Fruit fly (Drosophila melanogaster): Measurements from ENCODE around the gene OdsH.

The OdsH gene

DNA sequence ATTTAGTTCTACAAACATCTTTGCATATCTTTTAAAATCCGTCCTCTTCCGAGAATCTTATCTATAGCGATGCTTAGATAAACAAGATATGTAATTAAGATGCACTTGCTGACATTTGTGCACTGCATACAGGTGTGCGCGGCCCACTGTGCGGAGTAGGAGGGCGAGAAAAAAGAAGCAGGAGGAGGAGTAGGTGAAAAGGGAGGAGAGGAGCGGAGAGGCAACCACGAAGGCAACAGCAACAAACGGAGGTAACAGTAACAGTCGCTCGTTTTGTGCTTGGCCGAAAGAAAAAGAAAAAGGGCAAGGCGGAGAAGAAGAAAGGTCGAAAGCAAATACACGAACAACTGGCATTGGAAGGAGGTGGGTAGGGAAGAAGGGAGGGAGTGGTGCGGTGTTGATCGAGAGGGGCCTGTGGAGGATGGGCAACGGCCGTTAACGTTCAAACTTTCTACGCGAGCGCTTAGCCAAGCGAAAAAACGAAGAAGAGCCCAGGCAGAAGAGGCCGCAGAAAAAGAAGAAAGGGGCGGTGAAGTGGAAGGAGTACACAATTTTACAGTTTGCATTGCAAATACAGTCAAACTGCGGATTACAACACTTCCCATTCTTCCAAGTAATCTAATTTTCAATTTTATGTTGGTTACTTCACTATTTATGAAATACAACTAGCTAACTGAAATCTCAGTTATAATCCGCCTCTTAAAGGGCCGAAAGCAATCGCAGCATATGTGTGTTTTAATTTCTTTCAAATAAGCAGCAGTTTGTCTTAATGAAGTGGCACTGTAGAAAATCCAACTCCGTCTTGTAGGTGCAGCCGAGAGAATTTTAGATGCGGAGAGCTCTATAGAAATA is 41.6 kb downstream of the OdsH start:
- TF ChIP-seq woc (GFP tag; optimal IDR thresholded peaks at IDR 0.05): peak; percentile 43
- peak; percentile 52 for TF ChIP-seq fru (GFP tag; optimal IDR thresholded peaks at IDR 0.05)
- TF ChIP-seq psq (GFP tag; optimal IDR thresholded peaks at IDR 0.05): peak; percentile 97
- no peak for TF ChIP-seq ey (GFP tag; optimal IDR thresholded peaks at IDR 0.05)

dm6 chrX:17833986-17834385 is 43.2 kb downstream of the OdsH start:
- TF ChIP-seq OdsH (GFP tag; optimal IDR thresholded peaks at IDR 0.05) (no peak), HLH106 (tag; optimal IDR thresholded peaks at IDR 0.05) (no peak), Dif (GFP tag; optimal IDR thresholded peaks at IDR 0.05; ENCODE audit: partially characterized antibody) (peak; percentile 50), pan (optimal IDR thresholded peaks at IDR 0.05) (no peak), dl (GFP tag; optimal IDR thresholded peaks at IDR 0.05; ENCODE audit: insufficient read depth in 1 of 2, partially characterized antibody in 2 of 2) (peak; percentile 24 to 40), psq (GFP tag; optimal IDR thresholded peaks at IDR 0.05) (peak; percentile 73), Vsx2 (GFP tag; optimal IDR thresholded peaks at IDR 0.05; ENCODE audit: partially characterized antibody) (peak; percentile 70)

- TF ChIP-seq CG32264 (GFP tag; optimal IDR thresholded peaks at IDR 0.05) (no peak), dsf (GFP tag; optimal IDR thresholded peaks at IDR 0.05; ENCODE audit: borderline replicate concordance) (no peak), CG9705 (GFP tag; optimal IDR thresholded peaks at IDR 0.05) (no peak), Rel (GFP tag; optimal IDR thresholded peaks at IDR 0.05) (no peak), Rel (tag; optimal IDR thresholded peaks at IDR 0.05) (no peak), Vsx2 (GFP tag; optimal IDR thresholded peaks at IDR 0.05; ENCODE audit: partially characterized antibody) (no peak), Hr78 (GFP tag; optimal IDR thresholded peaks at IDR 0.05) (no peak), Myc (optimal IDR thresholded peaks at IDR 0.05) (no peak), brk (GFP tag; optimal IDR thresholded peaks at IDR 0.05) (no peak), OdsH (GFP tag; optimal IDR thresholded peaks at IDR 0.05) (no peak), psq (GFP tag; optimal IDR thresholded peaks at IDR 0.05) (no peak)
These were observed 43.9 kb downstream of the OdsH start for dm6 chrX:17834754-17835153.

DNA sequence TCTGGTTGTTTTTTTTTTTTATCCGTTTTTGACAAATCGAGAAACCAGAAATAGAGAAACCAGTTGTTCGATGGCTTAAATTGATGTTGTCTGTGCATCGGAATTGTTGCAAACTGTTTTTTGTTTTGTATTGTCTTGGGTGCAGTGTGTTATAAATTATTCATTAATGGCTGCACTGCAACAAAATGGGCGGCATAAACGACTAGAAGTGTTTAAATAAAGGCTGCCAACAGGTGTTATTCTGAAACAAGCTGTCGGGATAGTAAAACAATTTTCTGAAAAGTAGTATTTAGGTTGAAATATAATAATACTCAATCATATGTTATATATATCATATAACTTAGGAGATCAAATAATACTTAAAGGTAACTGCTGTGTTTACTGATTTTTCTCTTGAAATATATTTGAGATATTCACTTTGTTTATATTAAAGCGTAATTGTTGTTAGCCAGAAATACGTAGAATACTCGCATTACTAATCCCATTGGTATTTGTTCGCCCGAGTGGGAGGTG is 45.7 kb downstream of the OdsH start:
- TF ChIP-seq GATAd (GFP tag; optimal IDR thresholded peaks at IDR 0.05) (no peak), lola (GFP tag; optimal IDR thresholded peaks at IDR 0.05) (no peak), HLH106 (tag; optimal IDR thresholded peaks at IDR 0.05) (no peak), psq (GFP tag; optimal IDR thresholded peaks at IDR 0.05) (no peak), sv (GFP tag; optimal IDR thresholded peaks at IDR 0.05) (no peak)

- TF ChIP-seq sv (GFP tag; optimal IDR thresholded peaks at IDR 0.05) (no peak), Hr83 (GFP tag; optimal IDR thresholded peaks at IDR 0.05; ENCODE audit: poor library complexity, severe bottlenecking) (peak; percentile 64), Dfd (GFP tag; optimal IDR thresholded peaks at IDR 0.05) (no peak)
These were observed 51.1 kb downstream of the OdsH start, which contains the start of gene Taf9 for dm6 chrX:17841923-17842322. TSS of gene Taf9 (plus strand) at chrX:17842161.

DNA sequence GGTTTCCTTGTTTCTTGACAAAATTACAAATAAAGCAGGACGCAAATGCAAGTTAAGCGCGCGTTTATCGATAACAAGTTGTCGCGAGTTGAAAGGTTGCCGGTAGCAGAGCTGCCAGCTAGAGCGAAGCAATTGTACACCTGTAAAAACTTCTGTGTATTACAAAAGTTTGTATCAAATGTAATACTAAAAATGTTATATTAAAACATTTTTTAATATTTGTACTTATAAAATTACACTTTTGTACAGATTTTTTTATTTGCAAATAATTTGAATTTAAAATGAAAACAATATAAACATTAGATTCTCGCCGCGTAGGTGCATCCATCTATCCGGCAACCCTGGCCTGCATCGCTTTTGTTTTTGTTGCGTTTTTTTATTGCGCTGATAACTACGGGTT is 53.8 kb downstream of the OdsH start, which contains the start of the genes CG8142 and Ucp4A:
TSS of gene CG8142 (minus strand) at position 82 of the 400 bp plus-strand sequence.
TSS of gene Ucp4A (plus strand) at position 327 of the 400 bp plus-strand sequence.
- TF ChIP-seq Myc (optimal IDR thresholded peaks at IDR 0.05) (no peak), Jra (GFP tag; optimal IDR thresholded peaks at IDR 0.05) (peak; percentile 7), dl (GFP tag; optimal IDR thresholded peaks at IDR 0.05; ENCODE audit: insufficient read depth in 1 of 2, partially characterized antibody in 2 of 2) (no peak), Hnf4 (GFP tag; optimal IDR thresholded peaks at IDR 0.05) (no peak), Sp1 (GFP tag; optimal IDR thresholded peaks at IDR 0.05) (peak; percentile 91), dsf (GFP tag; optimal IDR thresholded peaks at IDR 0.05; ENCODE audit: borderline replicate concordance) (peak; percentile 31), br (GFP tag; optimal IDR thresholded peaks at IDR 0.05) (peak; percentile 72), fru (GFP tag; optimal IDR thresholded peaks at IDR 0.05) (peak; percentile 82), psq (GFP tag; optimal IDR thresholded peaks at IDR 0.05) (peak; percentile 83), GATAd (GFP tag; optimal IDR thresholded peaks at IDR 0.05) (no peak), sv (GFP tag; optimal IDR thresholded peaks at IDR 0.05) (peak; percentile 89), ey (GFP tag; optimal IDR thresholded peaks at IDR 0.05) (peak; percentile 70), Dfd (GFP tag; optimal IDR thresholded peaks at IDR 0.05) (no peak), h (GFP tag; optimal IDR thresholded peaks at IDR 0.05) (peak; percentile 91), dmrt93B (GFP tag; optimal IDR thresholded peaks at IDR 0.05) (peak; percentile 92), Rel (GFP tag; optimal IDR thresholded peaks at IDR 0.05) (peak; percentile 30), Rel (tag; optimal IDR thresholded peaks at IDR 0.05) (peak; percentile 75), OdsH (GFP tag; optimal IDR thresholded peaks at IDR 0.05) (peak; percentile 84), Mio (GFP tag; optimal IDR thresholded peaks at IDR 0.05) (no peak), HLH106 (tag; optimal IDR thresholded peaks at IDR 0.05) (peak; percentile 96), CrebA (GFP tag; optimal IDR thresholded peaks at IDR 0.05; ENCODE audit: borderline replicate concordance) (no peak), rgr (GFP tag; optimal IDR thresholded peaks at IDR 0.05) (peak; percentile 90), foxo (GFP tag; optimal IDR thresholded peaks at IDR 0.05) (peak in 1 of 2 experiments; percentile 93), CG9705 (GFP tag; optimal IDR thresholded peaks at IDR 0.05) (peak; percentile 92)

Data from whole organism, wandering third instar larva.